Worm (Caenorhabditis elegans) whole organism, young adult: ENCODE results near the gene tba-7.

Source experiments
- ceh-27 ChIP-seq: fragments of 200-800 bp; sonication (Bioruptor generic); optimal IDR thresholded peaks from 2 replicates; lab custom pipeline; 2018; ENCODE audit warnings: mild to moderate bottlenecking, missing genetic modification characterization, moderate library complexity, missing compliant biosample characterization
- hmg-1.2 ChIP-seq: fragments of 200-800 bp; sonication (Bioruptor generic); IDR thresholded peaks from 2 replicates; pipeline ENCODE4 v1.3.6; 2022; ENCODE audit warnings: missing genetic modification reagents, missing genetic modification characterization, missing compliant biosample characterization
- lin-26 ChIP-seq: fragments of 200-800 bp; sonication (Bioruptor generic); IDR thresholded peaks from 2 replicates; pipeline ENCODE4 v1.3.6; 2022; ENCODE audit warnings: missing genetic modification reagents, missing genetic modification characterization, missing compliant biosample characterization
- nfya-1 ChIP-seq: sonication (generic microtip); optimal IDR thresholded peaks from 2 replicates; lab custom pipeline; 2017; ENCODE audit warnings: antibody characterized with exemption, missing compliant biosample characterization, missing genetic modification characterization, borderline replicate concordance; ENCODE audit not compliant: insufficient read depth
- pbrm-1 ChIP-seq: fragments of 200-800 bp; sonication (Bioruptor generic); IDR thresholded peaks from 2 replicates; pipeline ENCODE4 v1.3.6; 2022; ENCODE audit warnings: missing genetic modification reagents, missing genetic modification characterization, missing compliant biosample characterization
- rec-8 ChIP-seq, 2 experiments: sonication (generic microtip); optimal IDR thresholded peaks; 2 replicates each; lab custom pipeline; 2016; ENCODE audit warnings: mild to moderate bottlenecking in 2 of 2, missing genetic modification characterization in 2 of 2, missing genetic modification reagents in 2 of 2, missing genotype in 2 of 2, missing biosample characterization in 1 of 2, missing compliant biosample characterization in 1 of 2, moderate library complexity in 1 of 2
- xnd-1 ChIP-seq: sonication (generic microtip); optimal IDR thresholded peaks from 2 replicates; lab custom pipeline; 2016; ENCODE audit warnings: missing genotype, missing genetic modification reagents, missing genetic modification characterization, missing compliant biosample characterization
- ztf-28 ChIP-seq: fragments of 200-800 bp; sonication (Bioruptor generic); IDR thresholded peaks from 2 replicates; pipeline ENCODE4 v1.3.6; 2022; ENCODE audit warnings: missing genetic modification reagents, missing genetic modification characterization, missing compliant biosample characterization

ce11 chrIII:11371688-11372087, at the start of gene tba-7:
- TF ChIP-seq xnd-1 (tag; lab: Kevin White, UChicago), result no peak
- TF ChIP-seq pbrm-1, result no peak
- no peak for TF ChIP-seq ceh-27 (GFP tag; lab: Kevin White, UChicago)
- no peak for TF ChIP-seq hmg-1.2 (GFP tag; lab: Robert Waterston, UW)
- no peak for TF ChIP-seq rec-8 (tag; optimal IDR thresholded peaks at IDR 0.05; lab: Kevin White, UChicago)
- no peak for TF ChIP-seq nfya-1
- no peak for TF ChIP-seq ztf-28 (GFP tag; lab: Robert Waterston, UW)
- TF ChIP-seq lin-26 (GFP tag; lab: Robert Waterston, UW), result no peak
